Worm (Caenorhabditis elegans) whole organism, L4 larva: ENCODE data around the gene ZK418.2.
A peak's percentile ranks its signal among the peaks of the same experiment; 100 is the strongest.

Source experiments
- F37D6.2 ChIP-seq: sonication (generic microtip); optimal IDR thresholded peaks from 2 replicates; lab custom pipeline; 2016; ENCODE audit warnings: mild to moderate bottlenecking, missing genetic modification characterization, missing compliant biosample characterization
- Y48G9A.11 ChIP-seq: fragments of 200-800 bp; sonication (Bioruptor generic); IDR thresholded peaks from 2 replicates; pipeline ENCODE4 v1.3.6; 2022; ENCODE audit warnings: missing genetic modification reagents, missing genetic modification characterization, missing compliant biosample characterization
- ZK546.5 ChIP-seq, 2 experiments: sonication (generic microtip); optimal IDR thresholded peaks; 2 replicates each; lab custom pipeline; 2017; ENCODE audit warnings: missing biosample characterization in 2 of 2, missing genetic modification characterization in 2 of 2
- aha-1 ChIP-seq: fragments of 150-350 bp; peaks from one replicate; lab custom pipeline; 2014; ENCODE audit warnings: missing biosample characterization, missing genetic modification characterization
- aly-2 ChIP-seq: sonication (generic microtip); optimal IDR thresholded peaks from 2 replicates; lab custom pipeline; 2018; ENCODE audit warnings: missing biosample characterization, missing genetic modification characterization
- ama-1 ChIP-seq: fragments of 150-350 bp; optimal IDR thresholded peaks from 2 replicates; lab custom pipeline; 2014; ENCODE audit warnings: inconsistent platforms, mixed read lengths
- arid-1 ChIP-seq: fragments of 200-800 bp; sonication (Bioruptor generic); conservative IDR thresholded peaks from 2 replicates; pipeline ENCODE4 v1.3.6; 2022; ENCODE audit warnings: missing genetic modification reagents, missing genetic modification characterization, missing compliant biosample characterization
- attf-4 ChIP-seq: sonication (generic microtip); optimal IDR thresholded peaks from 3 replicates; lab custom pipeline; 2017; ENCODE audit warnings: missing biosample characterization, missing genetic modification characterization
- ceh-20 ChIP-seq: fragments of 200-800 bp; sonication (Bioruptor generic); IDR thresholded peaks from 2 replicates; pipeline ENCODE4 v1.3.6; 2022; ENCODE audit warnings: missing genetic modification reagents, missing genetic modification characterization, missing compliant biosample characterization
- ceh-32 ChIP-seq: sonication (generic microtip); optimal IDR thresholded peaks from 2 replicates; lab custom pipeline; 2016; ENCODE audit warnings: mild to moderate bottlenecking, missing genetic modification characterization, missing compliant biosample characterization; ENCODE audit not compliant: poor library complexity
- ceh-82 ChIP-seq: sonication (generic microtip); optimal IDR thresholded peaks from 2 replicates; lab custom pipeline; 2017; ENCODE audit warnings: missing biosample characterization, missing genetic modification characterization
- ctbp-1 ChIP-seq: fragments of 200-800 bp; sonication (Bioruptor generic); IDR thresholded peaks from 2 replicates; pipeline ENCODE4 v1.3.6; 2022; ENCODE audit warnings: missing genetic modification reagents, missing genetic modification characterization, missing compliant biosample characterization
- daf-12 ChIP-seq: fragments of 150-350 bp; optimal IDR thresholded peaks from 2 replicates; lab custom pipeline; 2014; ENCODE audit warnings: missing biosample characterization, missing genetic modification reagents, missing genetic modification characterization
- dmd-8 ChIP-seq: fragments of 200-800 bp; sonication (Bioruptor generic); IDR thresholded peaks from 2 replicates; pipeline ENCODE4 v1.3.6; 2022; ENCODE audit warnings: missing genetic modification characterization, missing compliant biosample characterization
- dve-1 ChIP-seq: sonication (generic microtip); optimal IDR thresholded peaks from 2 replicates; lab custom pipeline; 2017; ENCODE audit warnings: antibody characterized with exemption, mild to moderate bottlenecking, missing genetic modification characterization, missing compliant biosample characterization; ENCODE audit not compliant: insufficient read depth
- egl-27 ChIP-seq: sonication (generic microtip); optimal IDR thresholded peaks from 3 replicates; lab custom pipeline; 2017; ENCODE audit warnings: missing biosample characterization, missing genetic modification reagents, missing genetic modification characterization
- fkh-10 ChIP-seq: fragments of 150-350 bp; optimal IDR thresholded peaks from 2 replicates; lab custom pipeline; 2014; ENCODE audit warnings: missing biosample characterization, missing genetic modification reagents, missing genetic modification characterization
- fos-1 ChIP-seq: fragments of 150-350 bp; optimal IDR thresholded peaks from 2 replicates; lab custom pipeline; 2014; ENCODE audit warnings: missing biosample characterization, missing genetic modification characterization
- hlh-11 ChIP-seq: fragments of 200-800 bp; sonication (Bioruptor generic); optimal IDR thresholded peaks from 2 replicates; lab custom pipeline; 2018; ENCODE audit warnings: mild to moderate bottlenecking, missing genetic modification characterization, missing compliant biosample characterization
- hlh-30 ChIP-seq: sonication (generic microtip); optimal IDR thresholded peaks from 2 replicates; lab custom pipeline; 2017; ENCODE audit warnings: antibody characterized with exemption, mild to moderate bottlenecking, missing genetic modification characterization, missing compliant biosample characterization; ENCODE audit not compliant: insufficient read depth
- hmg-1.1 ChIP-seq: fragments of 200-800 bp; sonication (Bioruptor generic); IDR thresholded peaks from 2 replicates; pipeline ENCODE4 v1.3.6; 2022; ENCODE audit warnings: missing genetic modification reagents, missing genetic modification characterization, missing compliant biosample characterization
- jun-1 ChIP-seq: fragments of 150-350 bp; optimal IDR thresholded peaks from 2 replicates; lab custom pipeline; 2014; ENCODE audit warnings: missing biosample characterization, missing genetic modification reagents, missing genetic modification characterization
- lim-7 ChIP-seq: fragments of 200-800 bp; sonication (Bioruptor generic); IDR thresholded peaks from 2 replicates; pipeline ENCODE4 v1.3.6; 2022; ENCODE audit warnings: missing genetic modification characterization, missing compliant biosample characterization
- lin-13 ChIP-seq: fragments of 150-350 bp; optimal IDR thresholded peaks from 2 replicates; lab custom pipeline; 2014; ENCODE audit warnings: missing biosample characterization, missing genetic modification reagents, missing genetic modification characterization
- lin-15B ChIP-seq: fragments of 150-350 bp; sonication (generic microtip); optimal IDR thresholded peaks from 3 replicates; lab custom pipeline; 2014; ENCODE audit warnings: missing biosample characterization, missing genetic modification characterization
- lin-39 ChIP-seq: fragments of 150-350 bp; optimal IDR thresholded peaks from 2 replicates; lab custom pipeline; 2014; ENCODE audit warnings: missing biosample characterization, missing genetic modification reagents, missing genetic modification characterization
- lir-3 ChIP-seq: sonication (generic microtip); optimal IDR thresholded peaks from 2 replicates; lab custom pipeline; 2016; ENCODE audit warnings: mild to moderate bottlenecking, missing genetic modification characterization, missing compliant biosample characterization
- lsy-2 ChIP-seq, 2 experiments: fragments of 150-350 bp in 1 of 2; sonication (generic microtip) in 1 of 2; optimal IDR thresholded peaks; 2 replicates each; lab custom pipeline; 2014 to 2017; ENCODE audit warnings: missing biosample characterization in 2 of 2, missing genetic modification characterization in 2 of 2
- madf-9 ChIP-seq: fragments of 200-800 bp; sonication (Bioruptor generic); conservative IDR thresholded peaks from 2 replicates; pipeline ENCODE4 v1.3.6; 2022; ENCODE audit warnings: missing genetic modification reagents, missing genetic modification characterization, missing compliant biosample characterization
- mxl-2 ChIP-seq: fragments of 200-800 bp; sonication (Bioruptor generic); conservative IDR thresholded peaks from 2 replicates; pipeline ENCODE4 v1.3.6; 2022; ENCODE audit warnings: missing genetic modification reagents, missing genetic modification characterization, missing compliant biosample characterization
- nhr-10 ChIP-seq: fragments of 150-350 bp; optimal IDR thresholded peaks from 2 replicates; lab custom pipeline; 2014; ENCODE audit warnings: missing biosample characterization, missing genetic modification characterization
- nhr-111 ChIP-seq: fragments of 200-800 bp; sonication (Bioruptor generic); optimal IDR thresholded peaks from 2 replicates; lab custom pipeline; 2018; ENCODE audit warnings: mild to moderate bottlenecking, missing genetic modification characterization, missing compliant biosample characterization
- php-3 ChIP-seq: fragments of 200-800 bp; sonication (Bioruptor generic); IDR thresholded peaks from 2 replicates; pipeline ENCODE4 v1.3.6; 2022; ENCODE audit warnings: missing genetic modification reagents, missing genetic modification characterization, missing compliant biosample characterization
- rbr-2 ChIP-seq: sonication (generic microtip); optimal IDR thresholded peaks from 2 replicates; lab custom pipeline; 2016; ENCODE audit warnings: missing genotype, missing genetic modification characterization, missing compliant biosample characterization
- set-16 ChIP-seq: fragments of 200-800 bp; sonication (Bioruptor generic); IDR thresholded peaks from 2 replicates; pipeline ENCODE4 v1.3.6; 2022; ENCODE audit warnings: missing genetic modification reagents, missing genetic modification characterization, missing compliant biosample characterization
- tra-1 ChIP-seq: fragments of 200-800 bp; sonication (Bioruptor generic); IDR thresholded peaks from 2 replicates; pipeline ENCODE4 v1.3.6; 2022; ENCODE audit warnings: missing genetic modification reagents, missing genetic modification characterization, missing compliant biosample characterization
- vab-7 ChIP-seq: fragments of 200-800 bp; sonication (Bioruptor generic); IDR thresholded peaks from 2 replicates; pipeline ENCODE4 v1.3.6; 2022; ENCODE audit warnings: missing genetic modification reagents, missing genetic modification characterization, missing compliant biosample characterization
- zfp-2 ChIP-seq: sonication (generic microtip); optimal IDR thresholded peaks from 2 replicates; lab custom pipeline; 2016; ENCODE audit warnings: mild to moderate bottlenecking, missing genetic modification characterization, missing compliant biosample characterization
- zfp-3 ChIP-seq: fragments of 200-800 bp; sonication (Bioruptor generic); conservative IDR thresholded peaks from 2 replicates; pipeline ENCODE4 v1.3.6; 2022; ENCODE audit warnings: missing genetic modification reagents, missing genetic modification characterization, missing compliant biosample characterization
- zip-11 ChIP-seq: fragments of 200-800 bp; sonication (Bioruptor generic); IDR thresholded peaks from 2 replicates; pipeline ENCODE4 v1.3.6; 2022; ENCODE audit warnings: missing genetic modification characterization, missing compliant biosample characterization
- zip-2 ChIP-seq: fragments of 150-350 bp; optimal IDR thresholded peaks from 2 replicates; lab custom pipeline; 2014; ENCODE audit warnings: missing biosample characterization, missing genetic modification characterization
- ztf-11 ChIP-seq: fragments of 150-350 bp; optimal IDR thresholded peaks from 2 replicates; lab custom pipeline; 2014; ENCODE audit warnings: missing biosample characterization, missing genetic modification characterization

Gene ZK418.2

ce11 chrIII:7091042-7091441 is at the start of gene ZK418.2:
Gene ZK418.2, plus strand, starts transcription at chrIII:7091342.
- TF ChIP-seq Y48G9A.11 (GFP tag; lab: Robert Waterston, UW) (no peak), aha-1 (tag; lab: Kevin White, UChicago) (peak; percentile 57)

- no peak for TF ChIP-seq F37D6.2 (tag; lab: Kevin White, UChicago)
- no peak for TF ChIP-seq php-3
- no peak for TF ChIP-seq ceh-82
- TF ChIP-seq tra-1: no peak
- TF ChIP-seq ceh-20 (GFP tag; lab: Robert Waterston, UW): no peak
- no peak for TF ChIP-seq zfp-2
- no peak for TF ChIP-seq nhr-10 (tag; lab: Kevin White, UChicago)
- TF ChIP-seq ZK546.5 (tag; optimal IDR thresholded peaks at IDR 0.05; lab: Kevin White, UChicago): no peak
- no peak for TF ChIP-seq lin-13 (GFP tag; lab: Kevin White, UChicago)
- no peak for TF ChIP-seq lim-7 (GFP tag; lab: Robert Waterston, UW)
- TF ChIP-seq madf-9: no peak
- no peak for TF ChIP-seq hlh-30
- no peak for TF ChIP-seq nhr-111 (GFP tag; lab: Kevin White, UChicago)
- no peak for TF ChIP-seq fkh-10
- no peak for TF ChIP-seq hlh-11 (tag; lab: Kevin White, UChicago)
- no peak for TF ChIP-seq ctbp-1 (GFP tag; lab: Robert Waterston, UW)
- no peak for TF ChIP-seq daf-12 (tag; lab: Kevin White, UChicago)
- TF ChIP-seq ama-1: no peak
- no peak for TF ChIP-seq set-16 (GFP tag; lab: Robert Waterston, UW)
- TF ChIP-seq, all 104 proteins: peak for 0
Measured at ce11 chrIII:7045643-7046042, 45.5 kb upstream of the ZK418.2 start, which contains the start of gene R01H2.7. Gene R01H2.7, minus strand, starts transcription at chrIII:7045743.

- no peak for TF ChIP-seq lir-3 (tag; lab: Kevin White, UChicago)
- TF ChIP-seq lin-39: no peak
- TF ChIP-seq dmd-8: no peak
- TF ChIP-seq nhr-111 (GFP tag; lab: Kevin White, UChicago): no peak
- no peak for TF ChIP-seq jun-1 (tag; lab: Kevin White, UChicago)
- no peak for TF ChIP-seq zfp-2
- no peak for TF ChIP-seq arid-1 (GFP tag; lab: Robert Waterston, UW)
- TF ChIP-seq zip-11: no peak
- TF ChIP-seq attf-4 (tag; lab: Kevin White, UChicago): no peak
- TF ChIP-seq hlh-30: no peak
- no peak for TF ChIP-seq zip-2 (tag; lab: Kevin White, UChicago)
- TF ChIP-seq lsy-2 (tag; optimal IDR thresholded peaks at IDR 0.05; lab: Kevin White, UChicago): no peak
- TF ChIP-seq set-16 (GFP tag; lab: Robert Waterston, UW): no peak
Measured at ce11 chrIII:7056241-7056640, 34.9 kb upstream of the ZK418.2 start, which contains the start of gene R01H2.2. Gene R01H2.2, plus strand, starts transcription at chrIII:7056541.

ce11 chrIII:7060531-7061095 is 30.5 kb upstream of the ZK418.2 start, which contains the start of gene egg-2:
Gene egg-2, minus strand, starts transcription at chrIII:7060583.
- TF ChIP-seq aha-1 (tag; lab: Kevin White, UChicago) (no peak), hmg-1.1 (GFP tag; lab: Robert Waterston, UW) (no peak), mxl-2 (GFP tag; lab: Robert Waterston, UW) (no peak), ztf-11 (tag; lab: Kevin White, UChicago) (no peak)

ce11 chrIII:7062580-7062979 is 28.6 kb upstream of the ZK418.2 start, which contains the start of gene R01H2.1:
Gene R01H2.1, plus strand, starts transcription at chrIII:7062880.
- no peak for TF ChIP-seq egl-27 (tag; lab: Kevin White, UChicago)
- TF ChIP-seq lin-15B (tag; lab: Kevin White, UChicago): no peak
- no peak for TF ChIP-seq nhr-111 (GFP tag; lab: Kevin White, UChicago)
- TF ChIP-seq zfp-3 (GFP tag; lab: Robert Waterston, UW): no peak
- TF ChIP-seq nhr-10 (tag; lab: Kevin White, UChicago): no peak
- TF ChIP-seq vab-7 (GFP tag; lab: Robert Waterston, UW): no peak
- no peak for TF ChIP-seq fos-1 (tag; lab: Kevin White, UChicago)
- TF ChIP-seq aly-2 (tag; lab: Kevin White, UChicago): no peak
- no peak for TF ChIP-seq lin-39
- TF ChIP-seq daf-12 (tag; lab: Kevin White, UChicago): no peak
- TF ChIP-seq rbr-2: no peak
- TF ChIP-seq dve-1 (tag; lab: Kevin White, UChicago): no peak
- TF ChIP-seq ceh-32 (tag; lab: Kevin White, UChicago): no peak
